Comparison of ENCODE assay signal across 3 fruit fly cellular contexts in genomic region chrX:4319240-4319639, dm6.
A peak's percentile ranks its signal among the peaks of the same experiment; 100 is the strongest.
TF ChIP-seq lines count a peak whose summit lies in the region.
"Not testable (repeated sequence)": the region's sequence is repeated elsewhere in the genome, so short reads cannot be mapped to it uniquely, and the experiment has no call there.

Gene NO66 (plus strand): TSS chrX:4319438.

- not testable (repeated sequence) for TF ChIP-seq CTCF in whole organism, embryonic (GFP tag; optimal IDR thresholded peaks at IDR 0.05; lab: Kevin White, UChicago)

TF ChIP-seq in whole organism, adult, 20 proteins besides CTCF, POLR2A, EP300 and RAD21:
- TF ChIP-seq Mnt (GFP tag; optimal IDR thresholded peaks at IDR 0.05; lab: Kevin White, UChicago), result peak; percentile 67

TF ChIP-seq in whole organism, embryonic, 481 proteins besides CTCF, POLR2A, EP300 and RAD21 (continues in another document):
- TF ChIP-seq pzg (GFP tag; optimal IDR thresholded peaks at IDR 0.05; lab: Kevin White, UChicago), result peak; percentile 31
- 0 out of 3 replicates have a peak, but pooled peaks have one; percentile 21 for TF ChIP-seq CG34224 (GFP tag; IDR thresholded peaks at IDR 0.05; lab: Robert Waterston, UW; ENCODE audit: partially characterized antibody)
- peak; percentile 43; the same call in 1 of the 3 replicates for TF ChIP-seq CG16813 (GFP tag; IDR thresholded peaks at IDR 0.05; lab: Robert Waterston, UW; ENCODE audit: partially characterized antibody)
- TF ChIP-seq HLH4C (GFP tag; IDR thresholded peaks at IDR 0.05; lab: Robert Waterston, UW; ENCODE audit: partially characterized antibody), result 0 out of 3 replicates have a peak, but pooled peaks have one; percentile 19
- peak; percentile 19; the same call in 1 of the 3 replicates for TF ChIP-seq knrl (GFP tag; IDR thresholded peaks at IDR 0.05; lab: Robert Waterston, UW; ENCODE audit: partially characterized antibody)
- peak; percentile 15; the same call in 1 of the 4 replicates for TF ChIP-seq Gug (GFP tag; IDR thresholded peaks at IDR 0.05; lab: Robert Waterston, UW)
- peak; percentile 87 for TF ChIP-seq CG6689 (GFP tag; IDR thresholded peaks at IDR 0.05; lab: Robert Waterston, UW)
- peak; percentile 25; the same call in 1 of the 2 replicates for TF ChIP-seq CG32532 (GFP tag; IDR thresholded peaks at IDR 0.05; lab: Robert Waterston, UW)
- TF ChIP-seq Dll (GFP tag; IDR thresholded peaks at IDR 0.05; lab: Robert Waterston, UW; ENCODE audit: partially characterized antibody), result 0 out of 4 replicates have a peak, but pooled peaks have one; percentile 34
- peak; percentile 7; the same call in 1 of the 2 replicates for TF ChIP-seq NFAT (GFP tag; IDR thresholded peaks at IDR 0.05; lab: Robert Waterston, UW)
- TF ChIP-seq crp (GFP tag; optimal IDR thresholded peaks at IDR 0.05; lab: Kevin White, UChicago), result peak in 1 of 2 experiments; percentile 0
- peak; percentile 22 for TF ChIP-seq dm (GFP tag; optimal IDR thresholded peaks at IDR 0.05; lab: Kevin White, UChicago)
- 0 out of 3 replicates have a peak, but pooled peaks have one; percentile 42 for TF ChIP-seq CG11456 (GFP tag; IDR thresholded peaks at IDR 0.05; lab: Robert Waterston, UW)
- TF ChIP-seq Sry-δ (GFP tag; optimal IDR thresholded peaks at IDR 0.05; lab: Kevin White, UChicago), result peak; percentile 1
- TF ChIP-seq prd (optimal IDR thresholded peaks at IDR 0.05; lab: Kevin White, UChicago); CG8290 (GFP tag; optimal IDR thresholded peaks at IDR 0.05; lab: Kevin White, UChicago): not testable (repeated sequence)
- peak; percentile 16; the same call in 1 of the 3 replicates for TF ChIP-seq prd (GFP tag; IDR thresholded peaks at IDR 0.05; lab: Robert Waterston, UW)
- TF ChIP-seq bbx (GFP tag; IDR thresholded peaks at IDR 0.05; lab: Robert Waterston, UW; ENCODE audit: partially characterized antibody), result peak; percentile 63
- peak; percentile 58; the same call in 1 of the 2 replicates for TF ChIP-seq amos (GFP tag; IDR thresholded peaks at IDR 0.05; lab: Robert Waterston, UW; ENCODE audit: partially characterized antibody)
- peak; percentile 20; the same call in 1 of the 2 replicates for TF ChIP-seq vvl (GFP tag; IDR thresholded peaks at IDR 0.05; lab: Robert Waterston, UW)
- peak; percentile 46; the same call in 1 of the 2 replicates for TF ChIP-seq Rfx (GFP tag; IDR thresholded peaks at IDR 0.05; lab: Robert Waterston, UW)
- TF ChIP-seq Dp (GFP tag; optimal IDR thresholded peaks at IDR 0.05; lab: Kevin White, UChicago), result peak; percentile 28
- peak in 1 of 2 experiments; percentile 27 for TF ChIP-seq CG8290 (tag; optimal IDR thresholded peaks at IDR 0.05; lab: Kevin White, UChicago)
- 0 out of 2 replicates have a peak, but pooled peaks have one; percentile 42 for TF ChIP-seq hbn (GFP tag; IDR thresholded peaks at IDR 0.05; lab: Robert Waterston, UW; ENCODE audit: partially characterized antibody)
- peak; percentile 44; the same call in 1 of the 2 replicates for TF ChIP-seq slbo (GFP tag; IDR thresholded peaks at IDR 0.05; lab: Robert Waterston, UW)
- peak; percentile 57; the same call in 1 of the 2 replicates for TF ChIP-seq CG13287 (GFP tag; IDR thresholded peaks at IDR 0.05; lab: Robert Waterston, UW; ENCODE audit: partially characterized antibody)
- TF ChIP-seq Dref (GFP tag; IDR thresholded peaks at IDR 0.05; lab: Robert Waterston, UW), result peak; percentile 73
- peak; percentile 69 for TF ChIP-seq row (GFP tag; IDR thresholded peaks at IDR 0.05; lab: Robert Waterston, UW)
- TF ChIP-seq CG42726 (GFP tag; IDR thresholded peaks at IDR 0.05; lab: Robert Waterston, UW; ENCODE audit: partially characterized antibody), result 0 out of 2 replicates have a peak, but pooled peaks have one; percentile 30
- TF ChIP-seq Scr (GFP tag; IDR thresholded peaks at IDR 0.05; lab: Robert Waterston, UW; ENCODE audit: partially characterized antibody), result peak; percentile 58
- peak; percentile 51 for TF ChIP-seq MBD-R2 (GFP tag; IDR thresholded peaks at IDR 0.05; lab: Robert Waterston, UW)
- TF ChIP-seq BEAF-32 (GFP tag; optimal IDR thresholded peaks at IDR 0.05; lab: Kevin White, UChicago), result peak; percentile 55
- 0 out of 3 replicates have a peak, but pooled peaks have one; percentile 18 for TF ChIP-seq vnd (GFP tag; IDR thresholded peaks at IDR 0.05; lab: Robert Waterston, UW; ENCODE audit: partially characterized antibody)
- peak; percentile 77 for TF ChIP-seq CG3995 (GFP tag; optimal IDR thresholded peaks at IDR 0.05; lab: Kevin White, UChicago)
- TF ChIP-seq tgo (GFP tag; IDR thresholded peaks at IDR 0.05; lab: Robert Waterston, UW), result peak; percentile 16; the same call in 1 of the 3 replicates

TF ChIP-seq in whole organism, wandering third instar larva, 38 proteins besides CTCF, POLR2A, EP300 and RAD21:
- peak; percentile 22 for TF ChIP-seq woc (GFP tag; optimal IDR thresholded peaks at IDR 0.05; lab: Kevin White, UChicago)
- TF ChIP-seq Myc (optimal IDR thresholded peaks at IDR 0.05; lab: Kevin White, UChicago), result peak; percentile 12
